Worm (Caenorhabditis elegans): ENCODE measurements around the gene usp-14.

ce11 chrII:14500122-14500521, 11.6 kb upstream of the usp-14 start, which contains the start of gene K10H10.4:
- TF ChIP-seq ref-1 (GFP tag; conservative IDR thresholded peaks at IDR 0.05): no peak
- TF ChIP-seq klf-2 (GFP tag; conservative IDR thresholded peaks at IDR 0.05): no peak
- TF ChIP-seq flt-1 (GFP tag; IDR thresholded peaks at IDR 0.05): no peak
- TF ChIP-seq tab-1 (GFP tag; IDR thresholded peaks at IDR 0.05): no peak
- TF ChIP-seq T22C8.4 (GFP tag; IDR thresholded peaks at IDR 0.05): no peak
- TF ChIP-seq cog-1 (tag; optimal IDR thresholded peaks at IDR 0.05): no peak
- TF ChIP-seq med-1 (GFP tag; optimal IDR thresholded peaks at IDR 0.05; ENCODE audit: insufficient read depth): no peak
- no peak for TF ChIP-seq ztf-23 (GFP tag; IDR thresholded peaks at IDR 0.05)
- no peak for TF ChIP-seq ztf-29 (GFP tag; IDR thresholded peaks at IDR 0.05)
